Fruit fly (Drosophila melanogaster): ENCODE data around the gene Aps.

- TF ChIP-seq EcR (GFP tag; optimal IDR thresholded peaks at IDR 0.05): no peak
- TF ChIP-seq psq (optimal IDR thresholded peaks at IDR 0.05): no peak
- TF ChIP-seq pan (optimal IDR thresholded peaks at IDR 0.05): no peak
Measured at dm6 chr3L:10854026-10854425, 44.9 kb downstream of the Aps start.

Data from whole organism.